Worm (Caenorhabditis elegans): Measurements from ENCODE around the gene C02B8.6.

DNA sequence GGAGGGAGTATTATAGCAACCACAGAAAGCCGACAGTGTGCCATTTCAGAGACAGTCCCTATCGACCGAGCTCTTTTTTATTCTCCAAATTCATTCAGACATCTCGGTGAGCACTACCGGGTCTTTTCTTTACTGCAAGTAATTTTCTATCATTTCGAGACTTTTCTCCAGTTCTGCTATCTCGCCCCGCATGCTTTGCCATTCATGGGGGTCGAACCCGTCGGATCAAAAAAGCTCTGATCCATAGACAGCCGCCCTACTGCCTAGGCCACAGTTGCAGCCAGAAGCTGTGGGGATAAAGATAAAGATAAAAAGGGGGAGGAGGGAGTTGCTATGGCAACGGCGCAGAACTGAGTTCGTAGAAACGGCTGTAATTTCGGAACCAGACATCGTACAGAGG lies 15.3 kb upstream of the C02B8.6 start:
- TF ChIP-seq hnd-1 (tag; optimal IDR thresholded peaks at IDR 0.05) (no peak), tbx-37 (GFP tag; conservative IDR thresholded peaks at IDR 0.05) (no peak), ama-1 (optimal IDR thresholded peaks at IDR 0.05) (no peak), flt-1 (GFP tag; IDR thresholded peaks at IDR 0.05) (no peak), tbx-11 (GFP tag; IDR thresholded peaks at IDR 0.05) (no peak), pes-1 (GFP tag; IDR thresholded peaks at IDR 0.05) (no peak), ceh-36 (tag; optimal IDR thresholded peaks at IDR 0.05) (no peak), hmbx-1 (tag; optimal IDR thresholded peaks at IDR 0.05) (no peak), B0310.2 (tag; optimal IDR thresholded peaks at IDR 0.05) (no peak), hmg-4 (GFP tag; optimal IDR thresholded peaks at IDR 0.05) (peak; percentile 43), aly-1 (tag; optimal IDR thresholded peaks at IDR 0.05) (no peak), F13C5.2 (tag; optimal IDR thresholded peaks at IDR 0.05) (no peak)

Measured in whole organism, early embryonic.